Fruit fly (Drosophila melanogaster): Measurements from ENCODE around the gene Klp67A.

DNA sequence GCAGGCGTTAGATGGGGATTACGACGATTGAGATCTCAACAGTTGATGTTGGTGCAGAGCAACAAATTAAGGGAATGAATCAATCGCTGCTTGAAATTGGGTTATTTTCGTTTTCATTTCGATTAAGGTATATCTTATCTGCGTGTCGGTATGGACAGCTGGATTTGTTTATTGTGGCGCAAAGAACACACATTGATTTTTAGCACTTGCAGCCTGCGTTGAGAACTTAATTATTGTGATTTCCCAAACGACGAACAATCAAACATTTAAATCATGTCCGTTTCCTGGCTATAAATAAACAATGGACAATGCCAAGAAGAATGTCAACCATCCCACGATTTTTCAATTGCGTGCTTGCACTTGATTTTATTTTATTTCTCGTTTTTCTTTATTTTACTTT is 31.2 kb upstream of the Klp67A start:
- no peak for TF ChIP-seq CG16779 (tag; optimal IDR thresholded peaks at IDR 0.05)
- no peak for TF ChIP-seq Lpt (GFP tag; optimal IDR thresholded peaks at IDR 0.05)
- TF ChIP-seq pdm3 (GFP tag; optimal IDR thresholded peaks at IDR 0.05), result no peak
- TF ChIP-seq CG4318 (GFP tag; optimal IDR thresholded peaks at IDR 0.05), result no peak
- TF ChIP-seq CG11762 (GFP tag; optimal IDR thresholded peaks at IDR 0.05; ENCODE audit: insufficient read depth), result no peak
- TF ChIP-seq CG34406 (GFP tag; optimal IDR thresholded peaks at IDR 0.05), result no peak
- no peak for TF ChIP-seq Hr39 (GFP tag; optimal IDR thresholded peaks at IDR 0.05)
- TF ChIP-seq Gug (GFP tag; IDR thresholded peaks at IDR 0.05), result no peak
